Worm (Caenorhabditis elegans): Measurements from ENCODE around the gene F46H6.5.

Gene F46H6.5

ce11 chrX:4457853-4458322 lies 34.1 kb downstream of the F46H6.5 start, which contains the start of gene aps-2 (continued):
- no peak for TF ChIP-seq dmd-6 (GFP tag; IDR thresholded peaks at IDR 0.05)
- no peak for TF ChIP-seq lin-13 (GFP tag; optimal IDR thresholded peaks at IDR 0.05)
- no peak for TF ChIP-seq lin-1 (GFP tag; IDR thresholded peaks at IDR 0.05)
- no peak for TF ChIP-seq sdz-12 (GFP tag; optimal IDR thresholded peaks at IDR 0.05)
- TF ChIP-seq T20F7.1 (GFP tag; optimal IDR thresholded peaks at IDR 0.05) = no peak
- TF ChIP-seq nhr-237 (tag; optimal IDR thresholded peaks at IDR 0.05) = no peak
- TF ChIP-seq ceh-44 (GFP tag; IDR thresholded peaks at IDR 0.05) = no peak
- no peak for TF ChIP-seq daf-12 (tag; optimal IDR thresholded peaks at IDR 0.05)
- TF ChIP-seq nhr-111 (GFP tag; optimal IDR thresholded peaks at IDR 0.05) = no peak
- TF ChIP-seq F37D6.2 (tag; optimal IDR thresholded peaks at IDR 0.05) = no peak

- TF ChIP-seq nhr-10 (tag; optimal IDR thresholded peaks at IDR 0.05) (no peak), unc-62 (GFP tag; optimal IDR thresholded peaks at IDR 0.05 in 1 of 2) (peak in 1 of 2 experiments; percentile 44), unc-62 (tag; optimal IDR thresholded peaks at IDR 0.05) (no peak), dmd-6 (GFP tag; IDR thresholded peaks at IDR 0.05) (no peak), snpc-1.2 (GFP tag; IDR thresholded peaks at IDR 0.05) (no peak)
These were observed 38.2 kb downstream of the F46H6.5 start, which contains the start of gene F02E8.4 for ce11 chrX:4453820-4454219. Gene F02E8.4 (plus strand): TSS chrX:4454120.

ce11 chrX:4453101-4453500 lies 38.9 kb downstream of the F46H6.5 start:
- TF ChIP-seq mes-2 (tag; optimal IDR thresholded peaks at IDR 0.05; ENCODE audit: poor library complexity, severe bottlenecking) (peak; percentile 49), daf-8 (GFP tag; IDR thresholded peaks at IDR 0.05) (0 out of 2 replicates have a peak, but pooled peaks have one; percentile 44), F44E2.7 (GFP tag; IDR thresholded peaks at IDR 0.05) (0 out of 2 replicates have a peak, but pooled peaks have one; percentile 67), zip-11 (GFP tag; IDR thresholded peaks at IDR 0.05) (no peak), egl-43 (GFP tag; IDR thresholded peaks at IDR 0.05) (peak; percentile 85), ztf-7 (tag; optimal IDR thresholded peaks at IDR 0.05) (no peak), dmd-9 (GFP tag; IDR thresholded peaks at IDR 0.05) (no peak), lin-38 (GFP tag; IDR thresholded peaks at IDR 0.05) (peak; percentile 63; the same call in 1 of the 2 replicates), D1046.2 (GFP tag; IDR thresholded peaks at IDR 0.05) (no peak), dve-1 (tag; optimal IDR thresholded peaks at IDR 0.05; ENCODE audit: insufficient read depth) (no peak), unc-39 (tag; optimal IDR thresholded peaks at IDR 0.05) (no peak), daf-16 (GFP tag; optimal IDR thresholded peaks at IDR 0.05) (peak in 1 of 2 experiments; percentile 61), daf-16 (tag; optimal IDR thresholded peaks at IDR 0.05) (peak; percentile 36), mxl-3 (GFP tag; optimal IDR thresholded peaks at IDR 0.05) (no peak), nhr-25 (tag; optimal IDR thresholded peaks at IDR 0.05; ENCODE audit: borderline replicate concordance, insufficient read depth) (no peak), ces-1 (GFP tag; optimal IDR thresholded peaks at IDR 0.05) (no peak), Y105C5A.15 (GFP tag; IDR thresholded peaks at IDR 0.05) (0 out of 2 replicates have a peak, but pooled peaks have one; percentile 33), aha-1 (tag) (peak; percentile 61), F49E8.2 (tag; optimal IDR thresholded peaks at IDR 0.05; ENCODE audit: borderline replicate concordance) (peak; percentile 50), ceh-32 (tag; optimal IDR thresholded peaks at IDR 0.05; ENCODE audit: poor library complexity) (no peak), lin-29 (GFP tag; IDR thresholded peaks at IDR 0.05) (no peak), mep-1 (tag; optimal IDR thresholded peaks at IDR 0.05) (no peak), duxl-1 (tag; optimal IDR thresholded peaks at IDR 0.05; ENCODE audit: poor library complexity) (peak; percentile 59), vab-7 (GFP tag; IDR thresholded peaks at IDR 0.05) (peak; percentile 79), R02D3.7 (tag; optimal IDR thresholded peaks at IDR 0.05) (no peak), lin-13 (GFP tag; optimal IDR thresholded peaks at IDR 0.05) (no peak), sdz-12 (GFP tag; optimal IDR thresholded peaks at IDR 0.05) (no peak), ceh-62 (tag; optimal IDR thresholded peaks at IDR 0.05) (no peak), nhr-10 (tag; optimal IDR thresholded peaks at IDR 0.05) (no peak), F26F4.8 (GFP tag; conservative IDR thresholded peaks at IDR 0.05) (peak; percentile 69; the same call in 1 of the 2 replicates), php-3 (GFP tag; IDR thresholded peaks at IDR 0.05) (0 out of 2 replicates have a peak, but pooled peaks have one; percentile 17), pha-4 (GFP tag; IDR thresholded peaks at IDR 0.05) (no peak), pha-4 (tag; optimal IDR thresholded peaks at IDR 0.05) (no peak), hmg-1.1 (GFP tag; IDR thresholded peaks at IDR 0.05) (no peak), ZK337.2 (GFP tag; IDR thresholded peaks at IDR 0.05) (peak; percentile 30; the same call in 1 of the 2 replicates), Y48G9A.11 (GFP tag; IDR thresholded peaks at IDR 0.05) (peak; percentile 58; the same call in 1 of the 2 replicates)

Data from whole organism, L4 larva.